Worm (Caenorhabditis elegans) whole organism, L3 larva: Measurements from ENCODE around the gene haf-7.

Source experiments
- egl-27 ChIP-seq: sonication (generic microtip); optimal IDR thresholded peaks from 4 replicates; lab custom pipeline; 2017; ENCODE audit warnings: missing biosample characterization, missing genetic modification reagents, missing genetic modification characterization
- elt-1 ChIP-seq: fragments of 150-350 bp; optimal IDR thresholded peaks from 2 replicates; lab custom pipeline; 2014; ENCODE audit warnings: missing biosample characterization, missing genetic modification characterization
- lin-15B ChIP-seq: fragments of 150-350 bp; optimal IDR thresholded peaks from 2 replicates; lab custom pipeline; 2014; ENCODE audit warnings: missing biosample characterization, missing genetic modification characterization
- nhr-237 ChIP-seq: fragments of 150-350 bp; optimal IDR thresholded peaks from 2 replicates; lab custom pipeline; 2014; ENCODE audit warnings: missing biosample characterization, missing genetic modification characterization
- nhr-76 ChIP-seq: fragments of 150-350 bp; sonication (generic microtip); optimal IDR thresholded peaks from 5 replicates; lab custom pipeline; 2014; ENCODE audit warnings: missing biosample characterization, missing genetic modification characterization
- unc-62 ChIP-seq: fragments of 150-350 bp; sonication (generic microtip); optimal IDR thresholded peaks from 4 replicates; lab custom pipeline; 2014; ENCODE audit warnings: missing biosample characterization, missing genetic modification reagents, missing genetic modification characterization
- ztf-4 ChIP-seq: fragments of 150-350 bp; optimal IDR thresholded peaks from 2 replicates; lab custom pipeline; 2014; ENCODE audit warnings: missing biosample characterization, missing genetic modification characterization

DNA sequence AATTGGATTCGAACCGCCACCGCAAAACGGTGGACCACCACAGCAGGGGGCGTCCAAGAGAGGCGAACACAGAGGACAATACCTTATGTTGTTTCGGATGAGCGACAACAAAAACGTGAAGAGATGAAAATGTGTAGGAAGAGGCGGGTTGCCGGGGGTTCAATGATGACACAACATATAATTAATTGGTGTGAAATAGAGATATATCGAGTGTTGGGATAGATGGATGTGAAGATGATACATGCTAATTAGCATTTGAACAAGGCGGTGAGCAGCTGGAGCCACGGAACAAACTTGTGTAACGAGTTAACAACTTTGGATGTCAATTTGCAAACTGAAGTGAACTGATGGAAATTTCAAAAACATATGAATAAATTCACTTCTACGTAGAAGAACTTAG is 19.3 kb downstream of the haf-7 start:
- no peak for TF ChIP-seq nhr-76
- TF ChIP-seq ztf-4 (tag; lab: Kevin White, UChicago) = no peak
- TF ChIP-seq nhr-237 (tag; lab: Kevin White, UChicago) = no peak
- TF ChIP-seq unc-62 (GFP tag; lab: Kevin White, UChicago) = no peak
- TF ChIP-seq egl-27 (tag; lab: Kevin White, UChicago) = no peak
- no peak for TF ChIP-seq lin-15B (tag; lab: Kevin White, UChicago)
- no peak for TF ChIP-seq elt-1 (tag; lab: Kevin White, UChicago)
